Worm (Caenorhabditis elegans) whole organism, L4 larva: ENCODE data around the gene ndub-11.
A peak's percentile ranks its signal among the peaks of the same experiment; 100 is the strongest.

Source experiments
- F26F4.8 ChIP-seq: fragments of 200-800 bp; sonication (Bioruptor generic); conservative IDR thresholded peaks from 2 replicates; pipeline ENCODE4 v1.3.6; 2022; ENCODE audit warnings: missing genetic modification characterization, missing compliant biosample characterization
- R02D3.7 ChIP-seq: fragments of 150-350 bp; sonication (generic microtip); optimal IDR thresholded peaks from 3 replicates; lab custom pipeline; 2014; ENCODE audit warnings: missing biosample characterization, missing genetic modification characterization
- T20F7.1 ChIP-seq: fragments of 200-800 bp; sonication (Bioruptor generic); optimal IDR thresholded peaks from 2 replicates; lab custom pipeline; 2018; ENCODE audit warnings: mild to moderate bottlenecking, missing genetic modification characterization, missing compliant biosample characterization
- Y48G9A.11 ChIP-seq: fragments of 200-800 bp; sonication (Bioruptor generic); IDR thresholded peaks from 2 replicates; pipeline ENCODE4 v1.3.6; 2022; ENCODE audit warnings: missing genetic modification reagents, missing genetic modification characterization, missing compliant biosample characterization
- Y75B8A.6 ChIP-seq: fragments of 200-800 bp; sonication (Bioruptor generic); IDR thresholded peaks from 2 replicates; pipeline ENCODE4 v1.3.6; 2022; ENCODE audit warnings: missing genetic modification reagents, missing genetic modification characterization, missing compliant biosample characterization
- aha-1 ChIP-seq: fragments of 150-350 bp; peaks from one replicate; lab custom pipeline; 2014; ENCODE audit warnings: missing biosample characterization, missing genetic modification characterization
- ama-1 ChIP-seq: fragments of 150-350 bp; optimal IDR thresholded peaks from 2 replicates; lab custom pipeline; 2014; ENCODE audit warnings: inconsistent platforms, mixed read lengths
- ceh-32 ChIP-seq: sonication (generic microtip); optimal IDR thresholded peaks from 2 replicates; lab custom pipeline; 2016; ENCODE audit warnings: mild to moderate bottlenecking, missing genetic modification characterization, missing compliant biosample characterization; ENCODE audit not compliant: poor library complexity
- ceh-44 ChIP-seq: fragments of 200-800 bp; sonication (Bioruptor generic); IDR thresholded peaks from 2 replicates; pipeline ENCODE4 v1.3.6; 2022; ENCODE audit warnings: missing genetic modification reagents, missing genetic modification characterization, missing compliant biosample characterization
- ceh-62 ChIP-seq: sonication (generic microtip); optimal IDR thresholded peaks from 2 replicates; lab custom pipeline; 2017; ENCODE audit warnings: missing biosample characterization, missing genetic modification characterization
- daf-16 ChIP-seq, 3 experiments: sonication (generic microtip); optimal IDR thresholded peaks; 2 replicates each; lab custom pipeline; 2016 to 2017; ENCODE audit warnings: missing genetic modification characterization in 3 of 3, missing genetic modification reagents in 3 of 3, mild to moderate bottlenecking in 2 of 3, missing compliant biosample characterization in 2 of 3, missing biosample characterization in 1 of 3, moderate library complexity in 1 of 3
- daf-19 ChIP-seq: fragments of 200-800 bp; sonication (Bioruptor generic); conservative IDR thresholded peaks from 2 replicates; pipeline ENCODE4 v1.3.6; 2022; ENCODE audit warnings: missing genetic modification characterization, missing compliant biosample characterization
- dpl-1 ChIP-seq: fragments of 150-350 bp; optimal IDR thresholded peaks from 2 replicates; lab custom pipeline; 2014; ENCODE audit warnings: missing biosample characterization, missing genetic modification reagents, missing genetic modification characterization
- duxl-1 ChIP-seq: sonication (generic microtip); optimal IDR thresholded peaks from 2 replicates; lab custom pipeline; 2016; ENCODE audit warnings: mild to moderate bottlenecking, missing genetic modification characterization, moderate library complexity, missing compliant biosample characterization; ENCODE audit not compliant: poor library complexity
- dve-1 ChIP-seq: sonication (generic microtip); optimal IDR thresholded peaks from 2 replicates; lab custom pipeline; 2017; ENCODE audit warnings: antibody characterized with exemption, mild to moderate bottlenecking, missing genetic modification characterization, missing compliant biosample characterization; ENCODE audit not compliant: insufficient read depth
- egl-43 ChIP-seq: fragments of 200-800 bp; sonication (Bioruptor generic); IDR thresholded peaks from 2 replicates; pipeline ENCODE4 v1.3.6; 2022; ENCODE audit warnings: missing genetic modification reagents, missing genetic modification characterization, missing compliant biosample characterization
- gei-8 ChIP-seq: fragments of 200-800 bp; sonication (Bioruptor generic); optimal IDR thresholded peaks from 2 replicates; lab custom pipeline; 2018; ENCODE audit warnings: mild to moderate bottlenecking, missing genetic modification characterization, missing compliant biosample characterization
- hif-1 ChIP-seq, 2 experiments: sonication (generic microtip); optimal IDR thresholded peaks; 2 replicates each; lab custom pipeline; 2016 to 2017; ENCODE audit warnings: missing compliant biosample characterization in 2 of 2, missing genetic modification characterization in 2 of 2, missing genetic modification reagents in 2 of 2, missing genotype in 2 of 2, mild to moderate bottlenecking in 1 of 2
- hlh-11 ChIP-seq: fragments of 200-800 bp; sonication (Bioruptor generic); optimal IDR thresholded peaks from 2 replicates; lab custom pipeline; 2018; ENCODE audit warnings: mild to moderate bottlenecking, missing genetic modification characterization, missing compliant biosample characterization
- hmg-1.1 ChIP-seq: fragments of 200-800 bp; sonication (Bioruptor generic); IDR thresholded peaks from 2 replicates; pipeline ENCODE4 v1.3.6; 2022; ENCODE audit warnings: missing genetic modification reagents, missing genetic modification characterization, missing compliant biosample characterization
- lin-38 ChIP-seq: fragments of 200-800 bp; sonication (Bioruptor generic); IDR thresholded peaks from 2 replicates; pipeline ENCODE4 v1.3.6; 2022; ENCODE audit warnings: missing genetic modification reagents, missing genetic modification characterization, missing compliant biosample characterization
- madf-5 ChIP-seq, 2 experiments: fragments of 200-800 bp; sonication (Bioruptor generic); IDR thresholded peaks; 2 replicates each; pipeline ENCODE4 v1.3.6; 2022; ENCODE audit warnings: missing compliant biosample characterization in 2 of 2, missing genetic modification characterization in 2 of 2
- mdl-1 ChIP-seq, 2 experiments: fragments of 150-350 bp in 1 of 2; sonication (generic microtip) in 1 of 2; optimal IDR thresholded peaks; 2 replicates each; lab custom pipeline; 2014 to 2017; ENCODE audit warnings: missing biosample characterization in 2 of 2, missing genetic modification characterization in 2 of 2
- mxl-2 ChIP-seq: fragments of 200-800 bp; sonication (Bioruptor generic); conservative IDR thresholded peaks from 2 replicates; pipeline ENCODE4 v1.3.6; 2022; ENCODE audit warnings: missing genetic modification reagents, missing genetic modification characterization, missing compliant biosample characterization
- mxl-3 ChIP-seq: fragments of 200-800 bp; sonication (Bioruptor generic); optimal IDR thresholded peaks from 2 replicates; lab custom pipeline; 2018; ENCODE audit warnings: mild to moderate bottlenecking, missing genetic modification characterization, missing compliant biosample characterization
- nhr-10 ChIP-seq: fragments of 150-350 bp; optimal IDR thresholded peaks from 2 replicates; lab custom pipeline; 2014; ENCODE audit warnings: missing biosample characterization, missing genetic modification characterization
- nhr-28 ChIP-seq: fragments of 150-350 bp; optimal IDR thresholded peaks from 2 replicates; lab custom pipeline; 2014; ENCODE audit warnings: missing biosample characterization, missing genetic modification characterization
- nhr-6 ChIP-seq: fragments of 150-350 bp; optimal IDR thresholded peaks from 2 replicates; lab custom pipeline; 2014; ENCODE audit warnings: missing biosample characterization, missing genetic modification characterization
- pha-4 ChIP-seq, 2 experiments: fragments of 150-350 bp in 1 of 2; fragments of 200-800 bp in 1 of 2; sonication (Bioruptor generic) in 1 of 2; IDR thresholded peaks in 1 of 2; optimal IDR thresholded peaks in 1 of 2; 2 replicates each; pipeline versions ENCODE4 v1.3.6 to Lab custom; 2014 to 2022; ENCODE audit warnings: missing genetic modification characterization in 2 of 2, missing genetic modification reagents in 2 of 2, missing biosample characterization in 1 of 2, missing compliant biosample characterization in 1 of 2
- php-3 ChIP-seq: fragments of 200-800 bp; sonication (Bioruptor generic); IDR thresholded peaks from 2 replicates; pipeline ENCODE4 v1.3.6; 2022; ENCODE audit warnings: missing genetic modification reagents, missing genetic modification characterization, missing compliant biosample characterization
- pqm-1 ChIP-seq: sonication (generic microtip); optimal IDR thresholded peaks from 2 replicates; lab custom pipeline; 2017; ENCODE audit warnings: missing biosample characterization, missing genetic modification characterization
- sdz-12 ChIP-seq: fragments of 200-800 bp; sonication (Bioruptor generic); optimal IDR thresholded peaks from 2 replicates; lab custom pipeline; 2018; ENCODE audit warnings: mild to moderate bottlenecking, missing genetic modification characterization, missing compliant biosample characterization
- set-16 ChIP-seq: fragments of 200-800 bp; sonication (Bioruptor generic); IDR thresholded peaks from 2 replicates; pipeline ENCODE4 v1.3.6; 2022; ENCODE audit warnings: missing genetic modification reagents, missing genetic modification characterization, missing compliant biosample characterization
- skn-1 ChIP-seq: fragments of 150-350 bp; optimal IDR thresholded peaks from 2 replicates; lab custom pipeline; 2014; ENCODE audit warnings: missing biosample characterization, missing genetic modification characterization
- spr-3 ChIP-seq: fragments of 200-800 bp; sonication (Bioruptor generic); optimal IDR thresholded peaks from 2 replicates; lab custom pipeline; 2018; ENCODE audit warnings: mild to moderate bottlenecking, missing genetic modification characterization, missing compliant biosample characterization
- zag-1 ChIP-seq: fragments of 150-350 bp; optimal IDR thresholded peaks from 2 replicates; lab custom pipeline; 2014; ENCODE audit warnings: missing biosample characterization, missing genetic modification characterization
- zfp-3 ChIP-seq: fragments of 200-800 bp; sonication (Bioruptor generic); conservative IDR thresholded peaks from 2 replicates; pipeline ENCODE4 v1.3.6; 2022; ENCODE audit warnings: missing genetic modification reagents, missing genetic modification characterization, missing compliant biosample characterization
- zip-2 ChIP-seq: fragments of 150-350 bp; optimal IDR thresholded peaks from 2 replicates; lab custom pipeline; 2014; ENCODE audit warnings: missing biosample characterization, missing genetic modification characterization
- ztf-7 ChIP-seq: fragments of 150-350 bp; optimal IDR thresholded peaks from 2 replicates; lab custom pipeline; 2014; ENCODE audit warnings: missing biosample characterization, missing genetic modification characterization

ndub-11 gene

DNA sequence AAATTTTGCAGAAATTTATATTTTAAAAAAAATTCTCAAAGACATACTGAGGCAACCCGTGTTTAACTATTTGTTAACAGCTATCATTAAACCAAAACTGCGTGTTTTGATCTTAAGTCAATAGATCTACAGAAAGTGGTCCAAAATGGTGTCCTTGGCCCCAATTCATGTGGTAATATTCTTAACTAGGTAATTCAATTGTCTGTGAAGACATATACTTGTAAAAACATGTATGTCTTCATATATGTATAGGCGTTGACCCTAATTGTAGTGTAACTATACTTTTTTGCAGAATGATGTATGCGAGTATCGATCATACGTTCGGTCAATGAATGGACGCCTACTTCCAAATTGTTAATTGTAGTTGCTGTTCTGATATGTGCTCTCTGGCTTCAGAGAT is 39.6 kb upstream of the ndub-11 start, which contains the start of gene C07G1.15 (continued):
- no peak for TF ChIP-seq php-3 (GFP tag; lab: Robert Waterston, UW)
- TF ChIP-seq hif-1 (tag; optimal IDR thresholded peaks at IDR 0.05; lab: Kevin White, UChicago), result no peak

ce11 chrIV:8168660-8169059 is 38.6 kb upstream of the ndub-11 start, which contains the start of gene clec-52:
Gene clec-52 (minus strand): TSS chrIV:8168760.
- TF ChIP-seq egl-43 (GFP tag; lab: Robert Waterston, UW), result no peak
- no peak for TF ChIP-seq madf-5 (GFP tag; IDR thresholded peaks at IDR 0.05; lab: Robert Waterston, UW)
- TF ChIP-seq Y48G9A.11 (GFP tag; lab: Robert Waterston, UW), result no peak
- no peak for TF ChIP-seq aha-1 (tag; lab: Kevin White, UChicago)
- no peak for TF ChIP-seq ceh-62 (tag; lab: Kevin White, UChicago)
- TF ChIP-seq lin-38 (GFP tag; lab: Robert Waterston, UW), result no peak
- TF ChIP-seq dve-1 (tag; lab: Kevin White, UChicago), result peak; percentile 9
- TF ChIP-seq mxl-2 (GFP tag; lab: Robert Waterston, UW), result no peak
- no peak for TF ChIP-seq zip-2 (tag; lab: Kevin White, UChicago)
- TF ChIP-seq R02D3.7 (tag; lab: Kevin White, UChicago), result no peak
- peak; percentile 2 for TF ChIP-seq nhr-28 (tag; lab: Kevin White, UChicago)
- no peak for TF ChIP-seq mdl-1 (tag; optimal IDR thresholded peaks at IDR 0.05; lab: Kevin White, UChicago)
- no peak for TF ChIP-seq sdz-12 (GFP tag; lab: Kevin White, UChicago)
- TF ChIP-seq zfp-3 (GFP tag; lab: Robert Waterston, UW), result no peak
- no peak for TF ChIP-seq nhr-6 (tag; lab: Kevin White, UChicago)
- no peak for TF ChIP-seq mxl-3 (GFP tag; lab: Kevin White, UChicago)
- no peak for TF ChIP-seq ceh-32
- TF ChIP-seq pha-4 (GFP tag; IDR thresholded peaks at IDR 0.05; lab: Robert Waterston, UW), result no peak
- no peak for TF ChIP-seq pha-4 (tag; optimal IDR thresholded peaks at IDR 0.05; lab: Kevin White, UChicago)
- peak; percentile 33 for TF ChIP-seq pqm-1 (tag; lab: Kevin White, UChicago)
- no peak for TF ChIP-seq daf-19 (GFP tag; lab: Robert Waterston, UW)
- no peak for TF ChIP-seq set-16 (GFP tag; lab: Robert Waterston, UW)
- TF ChIP-seq F26F4.8 (GFP tag; lab: Robert Waterston, UW), result no peak
- TF ChIP-seq hif-1 (tag; optimal IDR thresholded peaks at IDR 0.05; lab: Kevin White, UChicago), result no peak

- TF ChIP-seq hmg-1.1 (GFP tag; lab: Robert Waterston, UW) (no peak), hlh-11 (tag; lab: Kevin White, UChicago) (no peak), dpl-1 (GFP tag; lab: Kevin White, UChicago) (no peak), zag-1 (tag; lab: Kevin White, UChicago) (no peak), ceh-44 (GFP tag; lab: Robert Waterston, UW) (no peak), ztf-7 (no peak), Y75B8A.6 (GFP tag; lab: Robert Waterston, UW) (no peak), ama-1 (lab: Kevin White, UChicago) (no peak), gei-8 (no peak), R02D3.7 (tag; lab: Kevin White, UChicago) (no peak), skn-1 (tag; lab: Kevin White, UChicago) (no peak), spr-3 (GFP tag; lab: Kevin White, UChicago) (no peak), T20F7.1 (no peak), nhr-10 (tag; lab: Kevin White, UChicago) (no peak), duxl-1 (tag; lab: Kevin White, UChicago) (no peak), daf-16 (GFP tag; optimal IDR thresholded peaks at IDR 0.05; lab: Kevin White, UChicago) (no peak), daf-16 (tag; optimal IDR thresholded peaks at IDR 0.05; lab: Kevin White, UChicago) (no peak), pha-4 (GFP tag; IDR thresholded peaks at IDR 0.05; lab: Robert Waterston, UW) (no peak), pha-4 (tag; optimal IDR thresholded peaks at IDR 0.05; lab: Kevin White, UChicago) (no peak)
- TF ChIP-seq, all 104 proteins: peak for 0
Observed at ce11 chrIV:8165950-8166349, 35.9 kb upstream of the ndub-11 start, which contains the start of gene B0218.7. Gene B0218.7 (minus strand): TSS chrIV:8166050.
